Fruit fly (Drosophila melanogaster) S2 (cell line): ENCODE results near the gene His2Av.

ENCODE experiments used
- CG8478 ChIP-seq: fragments of >200 bp; optimal IDR thresholded peaks from 2 replicates; lab custom pipeline; 2018
- CTCF ChIP-seq, 2 experiments: fragments of >200 bp; optimal IDR thresholded peaks; 2 replicates each; lab custom pipeline; 2018

- TF ChIP-seq CG8478 (no peak), CTCF (optimal IDR thresholded peaks at IDR 0.05; lab: Kevin White, UChicago) (no peak)
These were observed 34.9 kb upstream of the His2Av start for dm6 chr3R:26831861-26832260.
